Worm (Caenorhabditis elegans): ENCODE measurements around the gene pgp-3.

The pgp-3 gene

ce11 chrX:11364914-11365313, 13.0 kb downstream of the pgp-3 start:
- TF ChIP-seq efl-1 (optimal IDR thresholded peaks at IDR 0.05) (no peak), efl-1 (GFP tag; optimal IDR thresholded peaks at IDR 0.05 in 1 of 2) (peak in 1 of 2 experiments; percentile 34), lin-14 (GFP tag; optimal IDR thresholded peaks at IDR 0.05) (peak; percentile 43), unc-30 (tag; optimal IDR thresholded peaks at IDR 0.05) (no peak)

ce11 chrX:11365995-11366394, 14.0 kb downstream of the pgp-3 start:
- no peak for TF ChIP-seq isw-1 (GFP tag; IDR thresholded peaks at IDR 0.05)
- TF ChIP-seq snpc-4 (tag; optimal IDR thresholded peaks at IDR 0.05) = no peak

ce11 chrX:11367087-11367486, 15.1 kb downstream of the pgp-3 start:
- TF ChIP-seq ama-1 (optimal IDR thresholded peaks at IDR 0.05) (no peak), pag-3 (tag; optimal IDR thresholded peaks at IDR 0.05; ENCODE audit: borderline replicate concordance, insufficient read depth) (no peak), aly-2 (tag; optimal IDR thresholded peaks at IDR 0.05) (no peak), fkh-10 (GFP tag; optimal IDR thresholded peaks at IDR 0.05) (no peak), unc-130 (tag; optimal IDR thresholded peaks at IDR 0.05) (no peak), efl-1 (optimal IDR thresholded peaks at IDR 0.05) (no peak), efl-1 (GFP tag; optimal IDR thresholded peaks at IDR 0.05 in 1 of 2) (peak in 1 of 2 experiments; percentile 58)

ce11 chrX:11367640-11368039, 15.7 kb downstream of the pgp-3 start:
- peak; percentile 4 for TF ChIP-seq fkh-8 (tag; optimal IDR thresholded peaks at IDR 0.05)
- TF ChIP-seq ama-1 (optimal IDR thresholded peaks at IDR 0.05) = no peak
- TF ChIP-seq ceh-63 (GFP tag; optimal IDR thresholded peaks at IDR 0.05) = no peak
- no peak for TF ChIP-seq efl-3 (GFP tag; optimal IDR thresholded peaks at IDR 0.05)
- peak; percentile 42 for TF ChIP-seq lin-14 (GFP tag; optimal IDR thresholded peaks at IDR 0.05)
- TF ChIP-seq mep-1 (tag; optimal IDR thresholded peaks at IDR 0.05) = no peak
- no peak for TF ChIP-seq nhr-47 (tag; optimal IDR thresholded peaks at IDR 0.05)
- peak; percentile 52 for TF ChIP-seq dsc-1 (tag; optimal IDR thresholded peaks at IDR 0.05)
- TF ChIP-seq pag-3 (tag; optimal IDR thresholded peaks at IDR 0.05; ENCODE audit: borderline replicate concordance, insufficient read depth) = no peak

- TF ChIP-seq C34B4.2 (tag; optimal IDR thresholded peaks at IDR 0.05) = no peak
- TF ChIP-seq grh-1 (GFP tag; IDR thresholded peaks at IDR 0.05) = no peak
- TF ChIP-seq nhr-77 (tag; optimal IDR thresholded peaks at IDR 0.05) = no peak
- no peak for TF ChIP-seq ceh-82 (tag; optimal IDR thresholded peaks at IDR 0.05)
- TF ChIP-seq unc-86 (tag; optimal IDR thresholded peaks at IDR 0.05) = no peak
- no peak for TF ChIP-seq lin-39 (tag; optimal IDR thresholded peaks at IDR 0.05)
- TF ChIP-seq unc-62 (GFP tag; optimal IDR thresholded peaks at IDR 0.05) = no peak
- no peak for TF ChIP-seq ceh-90 (tag; optimal IDR thresholded peaks at IDR 0.05)
- TF ChIP-seq lin-15B (tag; optimal IDR thresholded peaks at IDR 0.05) = no peak
- TF ChIP-seq hpl-2 (GFP tag; optimal IDR thresholded peaks at IDR 0.05) = no peak
Observed at ce11 chrX:11368417-11368816, 16.5 kb downstream of the pgp-3 start, which contains the start of gene ttyh-1. TSS of gene ttyh-1 (plus strand) at chrX:11368717.

ce11 chrX:11368845-11369244, 16.9 kb downstream of the pgp-3 start:
- TF ChIP-seq dpl-1 (GFP tag; optimal IDR thresholded peaks at IDR 0.05) (no peak), lin-14 (GFP tag; optimal IDR thresholded peaks at IDR 0.05) (peak; percentile 33), dsc-1 (tag; optimal IDR thresholded peaks at IDR 0.05) (peak; percentile 46), F16B12.6 (tag; optimal IDR thresholded peaks at IDR 0.05) (no peak), ztf-11 (tag; optimal IDR thresholded peaks at IDR 0.05) (peak in 1 of 2 experiments; percentile 37), nhr-71 (tag; optimal IDR thresholded peaks at IDR 0.05) (peak; percentile 25), vab-15 (tag; optimal IDR thresholded peaks at IDR 0.05) (peak; percentile 10), mef-2 (tag; optimal IDR thresholded peaks at IDR 0.05) (no peak), efl-1 (optimal IDR thresholded peaks at IDR 0.05) (no peak), efl-1 (GFP tag; optimal IDR thresholded peaks at IDR 0.05 in 1 of 2) (peak in 1 of 2 experiments; percentile 39)
